Fruit fly (Drosophila melanogaster) Kc167 (cell line): Measurements from ENCODE around the gene lbe.

ENCODE experiments used
- Myc ChIP-seq: fragments of >200 bp; optimal IDR thresholded peaks from 2 replicates; lab custom pipeline; 2017; ENCODE audit warnings: missing external identifiers
- Sin3A ChIP-seq: fragments of >200 bp; optimal IDR thresholded peaks from 2 replicates; lab custom pipeline; 2018; ENCODE audit warnings: missing external identifiers
- h ChIP-seq: fragments of >200 bp; optimal IDR thresholded peaks from 3 replicates; lab custom pipeline; 2018; ENCODE audit warnings: missing external identifiers
- insv ChIP-seq: fragments of >200 bp; optimal IDR thresholded peaks from 3 replicates; lab custom pipeline; 2018; ENCODE audit warnings: missing external identifiers
- psq ChIP-seq: fragments of >200 bp; optimal IDR thresholded peaks from 2 replicates; lab custom pipeline; 2017; ENCODE audit warnings: missing external identifiers
- ttk ChIP-seq: sonication (Bioruptor generic); optimal IDR thresholded peaks from 2 replicates; lab custom pipeline; 2017; ENCODE audit warnings: missing external identifiers

The lbe gene

dm6 chr3R:21440760-21441159 lies 5.6 kb downstream of the lbe start:
- TF ChIP-seq psq = no peak
- TF ChIP-seq h (lab: Kevin White, UChicago) = no peak
- no peak for TF ChIP-seq Myc (lab: Kevin White, UChicago)
- TF ChIP-seq ttk = no peak
- no peak for TF ChIP-seq insv (lab: Kevin White, UChicago)
- no peak for TF ChIP-seq Sin3A

- TF ChIP-seq insv (lab: Kevin White, UChicago) (no peak), Myc (lab: Kevin White, UChicago) (no peak), Sin3A (no peak), ttk (no peak), psq (no peak), h (lab: Kevin White, UChicago) (no peak)
Observed at dm6 chr3R:21440102-21440501, 6.2 kb downstream of the lbe start.

dm6 chr3R:21437515-21438090 lies 8.7 kb downstream of the lbe start:
- no peak for TF ChIP-seq Myc (lab: Kevin White, UChicago)
- TF ChIP-seq Sin3A = no peak
- TF ChIP-seq psq = no peak
- no peak for TF ChIP-seq ttk
- TF ChIP-seq h (lab: Kevin White, UChicago) = no peak
- no peak for TF ChIP-seq insv (lab: Kevin White, UChicago)

- no peak for TF ChIP-seq h (lab: Kevin White, UChicago)
- TF ChIP-seq insv (lab: Kevin White, UChicago) = no peak
- TF ChIP-seq ttk = no peak
- TF ChIP-seq Myc (lab: Kevin White, UChicago) = no peak
- no peak for TF ChIP-seq Sin3A
- TF ChIP-seq psq = no peak
Observed at dm6 chr3R:21433879-21434559, 12.3 kb downstream of the lbe start, which contains the start of gene lbl. Gene lbl, minus strand, starts transcription at chr3R:21434133.

dm6 chr3R:21426795-21427194 lies 19.5 kb downstream of the lbe start:
- no peak for TF ChIP-seq insv (lab: Kevin White, UChicago)
- no peak for TF ChIP-seq h (lab: Kevin White, UChicago)
- TF ChIP-seq psq = no peak
- TF ChIP-seq Myc (lab: Kevin White, UChicago) = no peak
- TF ChIP-seq ttk = no peak
- TF ChIP-seq Sin3A = no peak

dm6 chr3R:21419932-21420331 lies 26.4 kb downstream of the lbe start:
- TF ChIP-seq h (lab: Kevin White, UChicago) = no peak
- no peak for TF ChIP-seq Myc (lab: Kevin White, UChicago)
- TF ChIP-seq psq = no peak
- TF ChIP-seq insv (lab: Kevin White, UChicago) = no peak
- TF ChIP-seq ttk = no peak
- no peak for TF ChIP-seq Sin3A

- TF ChIP-seq psq = no peak
- TF ChIP-seq Myc (lab: Kevin White, UChicago) = no peak
- TF ChIP-seq ttk = no peak
- TF ChIP-seq Sin3A = no peak
- no peak for TF ChIP-seq insv (lab: Kevin White, UChicago)
- TF ChIP-seq h (lab: Kevin White, UChicago) = no peak
Observed at dm6 chr3R:21419258-21419657, 27.1 kb downstream of the lbe start.

dm6 chr3R:21416888-21417287 lies 29.4 kb downstream of the lbe start:
- no peak for TF ChIP-seq psq
- TF ChIP-seq Myc (lab: Kevin White, UChicago) = no peak
- no peak for TF ChIP-seq insv (lab: Kevin White, UChicago)
- no peak for TF ChIP-seq Sin3A
- TF ChIP-seq h (lab: Kevin White, UChicago) = no peak
- no peak for TF ChIP-seq ttk

- no peak for TF ChIP-seq Myc (lab: Kevin White, UChicago)
- no peak for TF ChIP-seq insv (lab: Kevin White, UChicago)
- no peak for TF ChIP-seq Sin3A
- no peak for TF ChIP-seq h (lab: Kevin White, UChicago)
- TF ChIP-seq psq = no peak
- no peak for TF ChIP-seq ttk
Observed at dm6 chr3R:21415016-21415638, 31.2 kb downstream of the lbe start.

dm6 chr3R:21414169-21414568 lies 32.2 kb downstream of the lbe start:
- TF ChIP-seq Sin3A (no peak), insv (lab: Kevin White, UChicago) (no peak), Myc (lab: Kevin White, UChicago) (no peak), h (lab: Kevin White, UChicago) (no peak), ttk (no peak), psq (no peak)

- TF ChIP-seq insv (lab: Kevin White, UChicago) (no peak), Sin3A (no peak), Myc (lab: Kevin White, UChicago) (no peak), h (lab: Kevin White, UChicago) (no peak), psq (no peak)
Observed at dm6 chr3R:21408823-21409222, 37.5 kb downstream of the lbe start, which contains the start of gene CheB93b. Gene CheB93b, plus strand, starts transcription at chr3R:21409123.

- TF ChIP-seq psq (no peak), insv (lab: Kevin White, UChicago) (no peak), h (lab: Kevin White, UChicago) (no peak), Myc (lab: Kevin White, UChicago) (no peak)
Observed at dm6 chr3R:21408372-21408771, 38.0 kb downstream of the lbe start.

- TF ChIP-seq insv (lab: Kevin White, UChicago) = no peak
- TF ChIP-seq Sin3A = no peak
- no peak for TF ChIP-seq ttk
- no peak for TF ChIP-seq psq
- no peak for TF ChIP-seq h (lab: Kevin White, UChicago)
- TF ChIP-seq Myc (lab: Kevin White, UChicago) = no peak
Observed at dm6 chr3R:21407145-21407544, 39.2 kb downstream of the lbe start, which contains the start of gene CheB93a. Gene CheB93a, plus strand, starts transcription at chr3R:21407445.
